Fruit fly (Drosophila melanogaster): ENCODE results near the gene CG45491.

The CG45491 gene

DNA sequence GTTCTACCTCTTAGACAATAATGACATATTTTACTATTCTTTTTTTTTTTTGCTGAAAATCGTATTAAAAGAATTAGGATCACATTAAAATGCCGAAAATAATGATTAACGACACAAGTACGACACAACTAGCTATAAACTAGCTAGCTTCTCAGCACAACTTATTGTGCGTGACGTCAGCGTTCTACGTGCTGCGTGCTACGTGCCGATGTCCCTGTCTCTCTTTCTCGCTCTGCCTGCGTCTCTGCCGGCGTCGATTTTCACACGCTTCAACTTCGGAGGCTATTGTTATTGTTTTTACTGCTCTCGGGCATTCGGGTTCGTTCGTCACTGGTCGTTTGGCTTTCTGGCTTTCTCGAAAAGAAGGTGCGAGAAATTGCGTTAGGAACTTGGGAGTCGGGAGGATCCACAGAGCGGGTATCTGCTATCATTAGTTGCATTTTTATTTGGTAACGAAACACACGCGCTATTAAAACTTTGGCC, 40.8 kb downstream of the CG45491 start (continued):
- TF ChIP-seq CG4707 (GFP tag; optimal IDR thresholded peaks at IDR 0.05) (no peak), btn (GFP tag; optimal IDR thresholded peaks at IDR 0.05) (no peak), CG33557 (GFP tag; optimal IDR thresholded peaks at IDR 0.05) (peak; percentile 21), Meics (GFP tag; optimal IDR thresholded peaks at IDR 0.05) (peak; percentile 21), BtbVII (GFP tag; optimal IDR thresholded peaks at IDR 0.05) (no peak), CG15479 (GFP tag; optimal IDR thresholded peaks at IDR 0.05) (no peak), sisA (GFP tag; IDR thresholded peaks at IDR 0.05) (no peak), CG5180 (GFP tag; optimal IDR thresholded peaks at IDR 0.05) (no peak), CG18764 (GFP tag; optimal IDR thresholded peaks at IDR 0.05) (no peak), CG14667 (GFP tag; IDR thresholded peaks at IDR 0.05) (no peak), scrt (GFP tag; optimal IDR thresholded peaks at IDR 0.05) (no peak), Adf1 (GFP tag; IDR thresholded peaks at IDR 0.05) (peak; percentile 94), Jarid2 (GFP tag; optimal IDR thresholded peaks at IDR 0.05) (no peak), trh (GFP tag; optimal IDR thresholded peaks at IDR 0.05) (no peak), CG2120 (GFP tag; optimal IDR thresholded peaks at IDR 0.05) (peak; percentile 16), CG6272 (GFP tag; IDR thresholded peaks at IDR 0.05) (no peak), org-1 (GFP tag; optimal IDR thresholded peaks at IDR 0.05) (no peak), yki (optimal IDR thresholded peaks at IDR 0.05) (no peak), usp (GFP tag; optimal IDR thresholded peaks at IDR 0.05) (no peak), CG9437 (GFP tag; optimal IDR thresholded peaks at IDR 0.05) (peak; percentile 78), CG2129 (GFP tag; IDR thresholded peaks at IDR 0.05; ENCODE audit: partially characterized antibody) (no peak), stc (GFP tag; IDR thresholded peaks at IDR 0.05) (no peak), CG6254 (GFP tag; optimal IDR thresholded peaks at IDR 0.05) (no peak), lab (GFP tag; optimal IDR thresholded peaks at IDR 0.05) (no peak), nom (GFP tag; optimal IDR thresholded peaks at IDR 0.05) (no peak), Kr (GFP tag; optimal IDR thresholded peaks at IDR 0.05) (no peak), CG8089 (GFP tag; optimal IDR thresholded peaks at IDR 0.05) (no peak), CG11696 (GFP tag; IDR thresholded peaks at IDR 0.05) (no peak), CG11504 (tag; optimal IDR thresholded peaks at IDR 0.05) (peak; percentile 15), Camta (GFP tag; optimal IDR thresholded peaks at IDR 0.05) (no peak), CG11695 (GFP tag; IDR thresholded peaks at IDR 0.05) (peak; percentile 39; the same call in 1 of the 3 replicates), CG18599 (GFP tag; optimal IDR thresholded peaks at IDR 0.05) (no peak), wdn (GFP tag; IDR thresholded peaks at IDR 0.05) (no peak), Asciz (GFP tag; optimal IDR thresholded peaks at IDR 0.05) (no peak), klu (GFP tag; IDR thresholded peaks at IDR 0.05) (no peak), Med (GFP tag) (peak; percentile 67)

DNA sequence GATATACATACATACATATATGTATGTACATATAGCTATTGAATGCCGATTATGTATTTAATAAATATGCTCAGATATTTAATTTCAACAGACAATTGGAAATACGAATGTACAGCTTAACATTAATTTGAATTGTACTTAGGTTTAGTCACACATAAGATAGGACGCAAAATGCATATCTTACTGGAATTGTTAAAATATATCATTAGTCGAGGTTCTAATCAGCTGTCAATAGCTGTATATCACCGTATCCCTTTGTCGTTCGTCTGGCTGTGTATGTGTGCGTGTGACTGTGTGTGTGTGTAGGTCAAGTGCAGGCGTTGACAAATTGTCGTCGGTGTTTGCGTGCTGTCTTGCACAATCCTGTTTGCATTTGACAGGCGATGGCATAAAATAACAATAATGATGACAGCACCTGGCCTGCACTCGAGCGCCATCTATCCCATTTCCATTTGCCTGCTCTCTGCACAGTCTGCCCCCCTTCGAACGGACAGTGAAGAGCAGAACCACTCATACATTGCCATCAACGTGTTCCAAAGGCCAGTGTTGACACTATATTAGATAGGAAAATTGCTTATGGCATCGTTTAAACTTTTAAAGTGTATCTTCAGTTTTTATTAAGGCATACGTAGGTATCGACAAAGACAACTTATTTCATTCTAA, 41.3 kb downstream of the CG45491 start:
- TF ChIP-seq CG10565 (GFP tag; optimal IDR thresholded peaks at IDR 0.05), result no peak
- TF ChIP-seq HLH54F (GFP tag; optimal IDR thresholded peaks at IDR 0.05), result no peak
- no peak for TF ChIP-seq bbx (GFP tag; IDR thresholded peaks at IDR 0.05; ENCODE audit: partially characterized antibody)
- peak; percentile 1 for TF ChIP-seq shn (GFP tag; optimal IDR thresholded peaks at IDR 0.05)
- no peak for TF ChIP-seq Hmr (GFP tag; optimal IDR thresholded peaks at IDR 0.05)
- no peak for TF ChIP-seq CG1647 (GFP tag; optimal IDR thresholded peaks at IDR 0.05)
- no peak for TF ChIP-seq CG10959 (GFP tag; IDR thresholded peaks at IDR 0.05)
- TF ChIP-seq CG14710 (tag; optimal IDR thresholded peaks at IDR 0.05), result no peak
- TF ChIP-seq BEAF-32 (GFP tag; optimal IDR thresholded peaks at IDR 0.05), result peak; percentile 20
- no peak for TF ChIP-seq Optix (GFP tag; IDR thresholded peaks at IDR 0.05)
- TF ChIP-seq insv (GFP tag; optimal IDR thresholded peaks at IDR 0.05), result no peak
- no peak for TF ChIP-seq CG32772 (GFP tag; IDR thresholded peaks at IDR 0.05)
- no peak for TF ChIP-seq pan (optimal IDR thresholded peaks at IDR 0.05)
- TF ChIP-seq pan (GFP tag; optimal IDR thresholded peaks at IDR 0.05 in 1 of 2, IDR thresholded peaks at IDR 0.05 in 1 of 2), result no peak
- no peak for TF ChIP-seq emc (GFP tag; optimal IDR thresholded peaks at IDR 0.05)
- peak; percentile 39 for TF ChIP-seq CG15479 (GFP tag; optimal IDR thresholded peaks at IDR 0.05)
- no peak for TF ChIP-seq Dek (tag; optimal IDR thresholded peaks at IDR 0.05)
